Fruit fly (Drosophila melanogaster): ENCODE results near the gene e.

Gene e

DNA sequence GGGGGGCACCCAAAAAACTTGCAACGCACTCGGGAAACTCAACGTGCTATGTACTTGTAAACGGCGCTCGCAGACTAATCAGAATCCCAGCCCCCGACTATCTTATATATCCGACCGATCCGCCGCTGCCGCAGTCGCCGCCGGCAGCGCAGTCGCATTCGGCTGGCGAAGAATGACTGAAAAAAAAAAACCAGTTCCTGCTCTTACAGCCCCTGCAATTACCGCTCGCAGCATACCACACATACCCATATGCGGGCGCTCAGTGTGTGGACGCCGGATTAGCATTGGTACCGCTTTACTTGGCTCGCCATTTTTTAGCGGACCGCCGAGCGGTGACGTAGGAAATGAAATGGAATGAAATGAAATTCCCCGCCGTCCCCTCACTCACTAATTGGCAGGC, at the start of gene e:
Gene e, minus strand, starts transcription at position 79 of the 400 bp plus-strand sequence.
- TF ChIP-seq Dll (optimal IDR thresholded peaks at IDR 0.05) (no peak), pan (optimal IDR thresholded peaks at IDR 0.05) (no peak), psq (optimal IDR thresholded peaks at IDR 0.05) (no peak), usp (GFP tag; optimal IDR thresholded peaks at IDR 0.05) (no peak), EcR (GFP tag; optimal IDR thresholded peaks at IDR 0.05) (no peak), CG8478 (optimal IDR thresholded peaks at IDR 0.05) (no peak)

dm6 chr3R:21282897-21283296, 45.9 kb upstream of the e start, which contains the start of gene CG17298:
CG17298 (plus strand) TSS chr3R:21283197.
- no peak for TF ChIP-seq psq (optimal IDR thresholded peaks at IDR 0.05)
- no peak for TF ChIP-seq usp (GFP tag; optimal IDR thresholded peaks at IDR 0.05)
- TF ChIP-seq EcR (GFP tag; optimal IDR thresholded peaks at IDR 0.05): no peak
- no peak for TF ChIP-seq Dll (optimal IDR thresholded peaks at IDR 0.05)
- TF ChIP-seq pan (optimal IDR thresholded peaks at IDR 0.05): no peak
- no peak for TF ChIP-seq CG8478 (optimal IDR thresholded peaks at IDR 0.05)

- no peak for TF ChIP-seq pan (optimal IDR thresholded peaks at IDR 0.05)
- TF ChIP-seq EcR (GFP tag; optimal IDR thresholded peaks at IDR 0.05): no peak
Measured at dm6 chr3R:21276111-21276510, 39.1 kb upstream of the e start, which contains the start of gene CG3301. CG3301 (minus strand) TSS chr3R:21276249.

dm6 chr3R:21274870-21275269, 37.9 kb upstream of the e start:
- no peak for TF ChIP-seq pan (optimal IDR thresholded peaks at IDR 0.05)
- TF ChIP-seq EcR (GFP tag; optimal IDR thresholded peaks at IDR 0.05): no peak
- no peak for TF ChIP-seq Dll (optimal IDR thresholded peaks at IDR 0.05)
- no peak for TF ChIP-seq usp (GFP tag; optimal IDR thresholded peaks at IDR 0.05)
- TF ChIP-seq CG8478 (optimal IDR thresholded peaks at IDR 0.05): no peak
- TF ChIP-seq psq (optimal IDR thresholded peaks at IDR 0.05): no peak

dm6 chr3R:21273427-21274038, 36.6 kb upstream of the e start, which contains the start of gene CG3308:
CG3308 (minus strand) TSS chr3R:21273817.
- no peak for TF ChIP-seq Dll (optimal IDR thresholded peaks at IDR 0.05)
- no peak for TF ChIP-seq psq (optimal IDR thresholded peaks at IDR 0.05)
- TF ChIP-seq pan (optimal IDR thresholded peaks at IDR 0.05): no peak
- TF ChIP-seq CG8478 (optimal IDR thresholded peaks at IDR 0.05): no peak
- TF ChIP-seq EcR (GFP tag; optimal IDR thresholded peaks at IDR 0.05): no peak
- TF ChIP-seq usp (GFP tag; optimal IDR thresholded peaks at IDR 0.05): no peak

DNA sequence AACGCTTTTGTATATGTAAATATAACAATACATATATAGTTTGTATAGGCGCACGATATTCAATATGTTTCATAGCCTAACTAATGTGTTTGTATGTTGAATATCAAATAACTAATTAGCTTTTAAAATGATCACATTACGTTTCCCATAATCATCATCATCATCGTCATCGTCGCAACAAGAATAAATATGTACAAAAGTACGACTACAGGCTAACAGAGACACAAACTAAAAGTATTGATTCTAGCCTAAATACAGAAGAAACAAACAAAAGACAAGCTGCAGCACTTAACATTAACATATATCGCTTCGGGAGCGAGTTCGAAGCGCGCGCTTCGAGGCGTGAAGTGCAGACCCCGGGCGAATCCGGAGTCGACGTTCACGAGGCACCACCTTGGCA, 34.2 kb upstream of the e start:
- TF ChIP-seq Dll (optimal IDR thresholded peaks at IDR 0.05): no peak
- TF ChIP-seq pan (optimal IDR thresholded peaks at IDR 0.05): no peak
- no peak for TF ChIP-seq psq (optimal IDR thresholded peaks at IDR 0.05)
- no peak for TF ChIP-seq EcR (GFP tag; optimal IDR thresholded peaks at IDR 0.05)
- TF ChIP-seq usp (GFP tag; optimal IDR thresholded peaks at IDR 0.05): no peak
- no peak for TF ChIP-seq CG8478 (optimal IDR thresholded peaks at IDR 0.05)

DNA sequence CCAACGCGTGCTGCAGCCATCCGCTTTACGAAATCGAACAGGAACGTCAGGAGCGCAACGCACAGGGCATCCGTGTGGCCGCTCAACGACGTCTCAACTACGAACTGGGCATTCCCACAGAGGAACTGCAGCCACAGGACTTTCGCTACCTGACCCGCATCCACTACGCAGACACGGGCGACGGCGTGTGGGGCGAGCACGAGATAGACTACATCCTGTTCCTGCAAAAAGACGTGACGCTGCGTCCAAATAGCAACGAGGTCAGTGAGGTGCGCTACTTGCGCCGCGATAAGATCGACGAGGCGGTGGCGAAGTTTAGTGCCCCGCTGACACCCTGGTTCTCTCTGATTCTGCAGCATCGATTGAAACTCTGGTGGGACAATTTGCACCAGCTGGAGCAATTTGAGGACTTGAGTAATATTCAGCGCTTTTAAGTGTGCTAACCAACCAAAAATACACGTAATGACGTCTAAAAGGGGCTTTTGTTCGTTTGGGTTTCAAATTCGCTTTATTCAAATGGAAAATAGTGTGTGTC, 33.7 kb upstream of the e start:
- TF ChIP-seq psq (optimal IDR thresholded peaks at IDR 0.05): no peak
- TF ChIP-seq CG8478 (optimal IDR thresholded peaks at IDR 0.05): no peak
- TF ChIP-seq pan (optimal IDR thresholded peaks at IDR 0.05): no peak
- TF ChIP-seq EcR (GFP tag; optimal IDR thresholded peaks at IDR 0.05): no peak
- no peak for TF ChIP-seq Dll (optimal IDR thresholded peaks at IDR 0.05)
- no peak for TF ChIP-seq usp (GFP tag; optimal IDR thresholded peaks at IDR 0.05)

DNA sequence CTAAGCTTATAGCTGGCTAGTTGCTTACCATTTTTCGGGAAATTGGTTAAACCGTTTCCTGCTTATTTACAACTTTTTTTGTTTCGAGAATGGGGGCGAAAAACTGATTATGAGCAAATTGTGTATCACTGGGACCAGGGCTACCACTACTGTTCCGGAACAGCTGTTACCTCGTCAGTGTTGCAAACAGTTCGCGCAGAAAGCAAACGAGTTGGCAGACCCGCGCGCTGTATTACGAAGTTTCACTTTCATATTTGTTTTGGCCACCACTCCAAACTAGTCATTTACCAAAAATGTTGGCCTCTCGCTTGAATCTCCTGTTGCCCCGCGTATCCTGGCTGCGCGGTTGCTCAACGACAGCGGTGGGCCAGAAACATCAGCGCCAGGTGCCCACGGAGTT, 32.9 kb upstream of the e start, which contains the start of the genes AP-2sigma and Idi:
Gene AP-2sigma, minus strand, starts transcription at position 153 of the 400 bp plus-strand sequence.
Gene Idi, plus strand, starts transcription at position 204 of the 400 bp plus-strand sequence.
- TF ChIP-seq pan (optimal IDR thresholded peaks at IDR 0.05): no peak
- no peak for TF ChIP-seq CG8478 (optimal IDR thresholded peaks at IDR 0.05)
- TF ChIP-seq psq (optimal IDR thresholded peaks at IDR 0.05): no peak
- TF ChIP-seq Dll (optimal IDR thresholded peaks at IDR 0.05): no peak
- no peak for TF ChIP-seq usp (GFP tag; optimal IDR thresholded peaks at IDR 0.05)
- TF ChIP-seq EcR (GFP tag; optimal IDR thresholded peaks at IDR 0.05): no peak

- TF ChIP-seq EcR (GFP tag; optimal IDR thresholded peaks at IDR 0.05) (no peak), psq (optimal IDR thresholded peaks at IDR 0.05) (no peak), pan (optimal IDR thresholded peaks at IDR 0.05) (no peak), Dll (optimal IDR thresholded peaks at IDR 0.05) (no peak), usp (GFP tag; optimal IDR thresholded peaks at IDR 0.05) (no peak), CG8478 (optimal IDR thresholded peaks at IDR 0.05) (no peak)
Measured at dm6 chr3R:21268873-21269272, 31.9 kb upstream of the e start, which contains the start of gene Rab1. Rab1 (minus strand) TSS chr3R:21269060.

DNA sequence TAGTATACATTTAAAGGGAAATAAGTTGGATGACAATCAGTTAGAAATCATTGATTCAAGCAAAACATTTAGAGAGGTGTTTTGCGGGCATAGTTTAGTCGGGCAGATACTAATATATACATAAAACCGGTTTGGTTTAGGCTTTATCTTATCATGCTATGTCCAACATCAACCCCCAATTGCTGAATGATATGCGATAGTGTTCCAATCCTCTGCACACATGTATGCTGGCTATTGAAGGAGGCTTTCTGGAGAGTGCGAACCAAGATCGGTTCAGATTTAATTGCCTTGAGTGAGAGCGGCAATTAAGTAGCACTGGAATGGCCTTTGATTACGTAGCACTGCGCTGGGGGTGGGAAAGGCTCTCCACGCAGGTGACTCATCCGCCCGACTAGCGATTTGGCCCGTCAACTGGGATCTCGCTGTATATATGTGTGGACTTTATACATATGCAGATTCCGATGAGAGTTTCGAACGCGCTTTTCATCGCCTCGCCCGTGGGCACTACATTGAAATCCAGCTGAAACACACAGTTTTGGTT, 31.1 kb upstream of the e start:
- TF ChIP-seq Dll (optimal IDR thresholded peaks at IDR 0.05) (no peak), CG8478 (optimal IDR thresholded peaks at IDR 0.05) (no peak), psq (optimal IDR thresholded peaks at IDR 0.05) (no peak), usp (GFP tag; optimal IDR thresholded peaks at IDR 0.05) (no peak), EcR (GFP tag; optimal IDR thresholded peaks at IDR 0.05) (no peak), pan (optimal IDR thresholded peaks at IDR 0.05) (no peak)

- TF ChIP-seq pan (optimal IDR thresholded peaks at IDR 0.05) (no peak), CG8478 (optimal IDR thresholded peaks at IDR 0.05) (no peak), EcR (GFP tag; optimal IDR thresholded peaks at IDR 0.05) (no peak), psq (optimal IDR thresholded peaks at IDR 0.05) (no peak), usp (GFP tag; optimal IDR thresholded peaks at IDR 0.05) (no peak), Dll (optimal IDR thresholded peaks at IDR 0.05) (no peak)
Measured at dm6 chr3R:21263177-21263576, 26.2 kb upstream of the e start.

DNA sequence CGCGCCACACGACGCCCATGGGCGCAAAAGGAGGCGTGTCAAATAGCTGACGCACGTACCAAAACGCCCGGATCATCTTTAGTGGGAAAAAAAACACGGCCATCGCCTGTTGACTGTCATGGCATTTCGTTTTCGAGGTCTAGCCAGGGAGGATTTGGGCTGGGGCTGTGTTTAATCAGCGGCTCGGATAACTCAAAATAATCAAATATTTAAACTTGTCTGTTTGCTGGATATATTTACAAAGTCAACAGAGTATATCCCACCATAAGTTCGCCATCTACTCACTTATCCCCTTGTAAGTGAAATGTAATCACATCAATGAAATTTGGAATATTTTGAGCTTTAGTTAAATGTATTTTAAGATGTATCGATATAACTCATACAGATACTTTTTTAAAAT, 23.8 kb upstream of the e start:
- TF ChIP-seq psq (optimal IDR thresholded peaks at IDR 0.05): no peak
- TF ChIP-seq pan (optimal IDR thresholded peaks at IDR 0.05): no peak
- no peak for TF ChIP-seq Dll (optimal IDR thresholded peaks at IDR 0.05)
- TF ChIP-seq EcR (GFP tag; optimal IDR thresholded peaks at IDR 0.05): no peak
- TF ChIP-seq CG8478 (optimal IDR thresholded peaks at IDR 0.05): no peak
- TF ChIP-seq usp (GFP tag; optimal IDR thresholded peaks at IDR 0.05): no peak
